Fruit fly (Drosophila melanogaster) whole organism, embryonic: ENCODE results near the gene UQCR-C1.

Experiments
- BEAF-32 ChIP-seq: fragments of 200-800 bp; sonication (Bioruptor generic); optimal IDR thresholded peaks from 3 replicates; lab custom pipeline; 2017; ENCODE audit warnings: missing biosample characterization, missing genetic modification characterization, mild to moderate bottlenecking, moderate library complexity, missing genetic modification reagents
- CG10565 ChIP-seq: fragments of 200-800 bp; sonication (Bioruptor generic); optimal IDR thresholded peaks from 3 replicates; lab custom pipeline; 2016; ENCODE audit warnings: missing biosample characterization, mild to moderate bottlenecking, missing genetic modification characterization
- CG11398 ChIP-seq: fragments of 200-800 bp; sonication (Bioruptor generic); optimal IDR thresholded peaks from 2 replicates; lab custom pipeline; 2016; ENCODE audit warnings: missing biosample characterization, missing genetic modification characterization
- CG14667 ChIP-seq: fragments of 200-800 bp; sonication (Bioruptor generic); IDR thresholded peaks from 2 replicates; pipeline ENCODE4 v1.3.6; 2022; ENCODE audit warnings: missing biosample characterization, missing genetic modification characterization
- CG15073 ChIP-seq: fragments of 200-800 bp; sonication (Bioruptor generic); optimal IDR thresholded peaks from 2 replicates; lab custom pipeline; 2016; ENCODE audit warnings: missing biosample characterization, missing genetic modification characterization
- CG15514 ChIP-seq: fragments of 200-800 bp; sonication (Bioruptor generic); optimal IDR thresholded peaks from 3 replicates; lab custom pipeline; 2017; ENCODE audit warnings: missing biosample characterization, missing genetic modification characterization, mild to moderate bottlenecking, moderate library complexity, missing genetic modification reagents
- CG17802 ChIP-seq: fragments of 200-800 bp; sonication (Bioruptor generic); optimal IDR thresholded peaks from 2 replicates; lab custom pipeline; 2018; ENCODE audit warnings: missing biosample characterization, mild to moderate bottlenecking, missing genetic modification characterization, moderate library complexity
- CG18476 ChIP-seq: fragments of 200-800 bp; sonication (Bioruptor generic); optimal IDR thresholded peaks from 2 replicates; lab custom pipeline; 2016; ENCODE audit warnings: missing biosample characterization, mild to moderate bottlenecking, missing genetic modification characterization
- CG18764 ChIP-seq: fragments of 200-800 bp; sonication (Bioruptor generic); optimal IDR thresholded peaks from 3 replicates; lab custom pipeline; 2016; ENCODE audit warnings: missing biosample characterization, missing genetic modification characterization
- CG2120 ChIP-seq: fragments of 200-800 bp; sonication (Bioruptor generic); optimal IDR thresholded peaks from 3 replicates; lab custom pipeline; 2016; ENCODE audit warnings: missing biosample characterization, missing genetic modification characterization
- CG34224 ChIP-seq: fragments of 200-800 bp; sonication (Bioruptor generic); IDR thresholded peaks from 3 replicates; pipeline ENCODE4 v1.3.6; 2022; ENCODE audit warnings: missing biosample characterization, missing genetic modification characterization; ENCODE audit not compliant: partially characterized antibody
- CG6654 ChIP-seq: fragments of 200-800 bp; sonication (Bioruptor generic); optimal IDR thresholded peaks from 2 replicates; lab custom pipeline; 2017; ENCODE audit warnings: missing biosample characterization, mild to moderate bottlenecking, missing genetic modification characterization
- CG6683 ChIP-seq: fragments of 200-800 bp; sonication (Bioruptor generic); optimal IDR thresholded peaks from 2 replicates; lab custom pipeline; 2017; ENCODE audit warnings: missing biosample characterization, mild to moderate bottlenecking, missing genetic modification characterization, missing genetic modification reagents
- CG7372 ChIP-seq: fragments of 200-800 bp; sonication (Bioruptor generic); IDR thresholded peaks from 2 replicates; pipeline ENCODE4 v1.3.6; 2022; ENCODE audit warnings: missing biosample characterization, missing genetic modification characterization
- CG7745 ChIP-seq: fragments of 200-800 bp; sonication (Bioruptor generic); optimal IDR thresholded peaks from 2 replicates; lab custom pipeline; 2018; ENCODE audit warnings: missing biosample characterization, mild to moderate bottlenecking, missing genetic modification characterization, moderate library complexity
- CG8388 ChIP-seq: fragments of 200-800 bp; sonication (Bioruptor generic); optimal IDR thresholded peaks from 2 replicates; lab custom pipeline; 2019; ENCODE audit warnings: missing biosample characterization, mild to moderate bottlenecking, missing genetic modification characterization, moderate library complexity
- CG8765 ChIP-seq: fragments of 200-800 bp; sonication (Bioruptor generic); IDR thresholded peaks from 2 replicates; pipeline ENCODE4 v1.3.6; 2022; ENCODE audit warnings: missing biosample characterization, missing genetic modification characterization
- CG9609 ChIP-seq: fragments of 200-800 bp; sonication (Bioruptor generic); optimal IDR thresholded peaks from 3 replicates; lab custom pipeline; 2016; ENCODE audit warnings: missing biosample characterization, missing genetic modification characterization
- Dek ChIP-seq: fragments of 200-800 bp; sonication (Bioruptor generic); optimal IDR thresholded peaks from 3 replicates; lab custom pipeline; 2019; ENCODE audit warnings: missing biosample characterization, mild to moderate bottlenecking, missing genetic modification characterization, moderate library complexity
- Dfd ChIP-seq, 2 experiments: fragments of >200 bp; optimal IDR thresholded peaks; 2 replicates each; lab custom pipeline; 2017; ENCODE audit warnings: missing biosample characterization in 2 of 2, missing genetic modification characterization in 2 of 2
- Dp ChIP-seq: fragments of 200-800 bp; sonication (Bioruptor generic); optimal IDR thresholded peaks from 2 replicates; lab custom pipeline; 2018; ENCODE audit warnings: missing biosample characterization, mild to moderate bottlenecking, missing genetic modification characterization, moderate library complexity
- ERR ChIP-seq: fragments of 200-800 bp; sonication (Bioruptor generic); optimal IDR thresholded peaks from 2 replicates; lab custom pipeline; 2016; ENCODE audit warnings: missing biosample characterization, missing genetic modification characterization
- Hey ChIP-seq: fragments of 200-800 bp; sonication (Bioruptor generic); optimal IDR thresholded peaks from 3 replicates; lab custom pipeline; 2018; ENCODE audit warnings: missing biosample characterization, mild to moderate bottlenecking, missing genetic modification characterization
- Mad ChIP-seq: fragments of 200-800 bp; sonication (Bioruptor generic); optimal IDR thresholded peaks from 2 replicates; lab custom pipeline; 2016; ENCODE audit warnings: missing biosample characterization, missing genetic modification characterization
- NK7.1 ChIP-seq: fragments of 200-800 bp; sonication (Bioruptor generic); optimal IDR thresholded peaks from 3 replicates; lab custom pipeline; 2016; ENCODE audit warnings: missing biosample characterization, missing genetic modification characterization
- Ravus ChIP-seq: fragments of 200-800 bp; sonication (Bioruptor generic); IDR thresholded peaks from 2 replicates; pipeline ENCODE4 v1.3.6; 2022; ENCODE audit warnings: missing biosample characterization, missing genetic modification characterization
- Scr ChIP-seq: fragments of 200-800 bp; sonication (Bioruptor generic); IDR thresholded peaks from 2 replicates; pipeline ENCODE4 v1.3.6; 2022; ENCODE audit warnings: missing biosample characterization, missing genetic modification characterization; ENCODE audit not compliant: partially characterized antibody
- Sox100B ChIP-seq: fragments of 200-800 bp; sonication (Bioruptor generic); optimal IDR thresholded peaks from 3 replicates; lab custom pipeline; 2018; ENCODE audit warnings: missing biosample characterization, mild to moderate bottlenecking, missing genetic modification characterization
- TFAM ChIP-seq: fragments of 200-800 bp; sonication (Bioruptor generic); optimal IDR thresholded peaks from 2 replicates; lab custom pipeline; 2017; ENCODE audit warnings: missing biosample characterization, missing genetic modification characterization, inconsistent platforms
- Xrp1 ChIP-seq: fragments of 200-800 bp; sonication (Bioruptor generic); IDR thresholded peaks from 2 replicates; pipeline ENCODE4 v1.3.6; 2022; ENCODE audit warnings: missing biosample characterization, missing genetic modification characterization
- bab2 ChIP-seq: fragments of 200-800 bp; sonication (Bioruptor generic); optimal IDR thresholded peaks from 2 replicates; lab custom pipeline; 2016; ENCODE audit warnings: missing biosample characterization, missing genetic modification characterization
- cas ChIP-seq: fragments of 200-800 bp; sonication (Bioruptor generic); IDR thresholded peaks from 2 replicates; pipeline ENCODE4 v1.3.6; 2022; ENCODE audit warnings: missing biosample characterization, missing genetic modification characterization
- cato ChIP-seq: fragments of 200-800 bp; sonication (Bioruptor generic); optimal IDR thresholded peaks from 2 replicates; lab custom pipeline; 2016; ENCODE audit warnings: missing biosample characterization, missing genetic modification characterization, borderline replicate concordance
- caup ChIP-seq: fragments of 200-800 bp; sonication (Bioruptor generic); optimal IDR thresholded peaks from 3 replicates; lab custom pipeline; 2017; ENCODE audit warnings: missing biosample characterization, mild to moderate bottlenecking, missing genetic modification characterization, moderate library complexity; ENCODE audit not compliant: severe bottlenecking
- crol ChIP-seq: fragments of 200-800 bp; sonication (Bioruptor generic); IDR thresholded peaks from 2 replicates; pipeline ENCODE4 v1.3.6; 2022; ENCODE audit warnings: missing biosample characterization, missing genetic modification characterization
- danr ChIP-seq: fragments of 200-800 bp; sonication (Bioruptor generic); IDR thresholded peaks from 2 replicates; pipeline ENCODE4 v1.3.6; 2022; ENCODE audit warnings: missing biosample characterization, missing genetic modification characterization
- fd3F ChIP-seq: fragments of 200-800 bp; sonication (Bioruptor generic); optimal IDR thresholded peaks from 2 replicates; lab custom pipeline; 2018; ENCODE audit warnings: missing biosample characterization, mild to moderate bottlenecking, missing genetic modification characterization, moderate library complexity
- gcm ChIP-seq: fragments of 200-800 bp; sonication (Bioruptor generic); optimal IDR thresholded peaks from 2 replicates; lab custom pipeline; 2019; ENCODE audit warnings: missing biosample characterization, mild to moderate bottlenecking, missing genetic modification characterization, moderate library complexity
- ham ChIP-seq: fragments of 200-800 bp; sonication (Bioruptor generic); IDR thresholded peaks from 2 replicates; pipeline ENCODE4 v1.3.6; 2022; ENCODE audit warnings: missing biosample characterization, missing genetic modification characterization
- hth ChIP-seq: fragments of >200 bp; optimal IDR thresholded peaks from 2 replicates; lab custom pipeline; 2017; ENCODE audit warnings: inconsistent platforms
- insv ChIP-seq, 2 experiments: fragments of 200-800 bp; sonication (Bioruptor generic); optimal IDR thresholded peaks; 3 replicates each; lab custom pipeline; 2016 to 2018; ENCODE audit warnings: missing biosample characterization in 2 of 2, missing genetic modification characterization in 2 of 2
- ken ChIP-seq: fragments of 200-800 bp; sonication (Bioruptor generic); IDR thresholded peaks from 3 replicates; pipeline ENCODE4 v1.3.6; 2022; ENCODE audit warnings: missing biosample characterization, missing genetic modification characterization
- luna ChIP-seq: fragments of 200-800 bp; sonication (Bioruptor generic); optimal IDR thresholded peaks from 2 replicates; lab custom pipeline; 2016; ENCODE audit warnings: missing biosample characterization, missing genetic modification characterization
- mld ChIP-seq: fragments of 200-800 bp; sonication (Bioruptor generic); IDR thresholded peaks from 3 replicates; pipeline ENCODE4 v1.3.6; 2022; ENCODE audit warnings: missing biosample characterization, missing genetic modification characterization; ENCODE audit not compliant: partially characterized antibody
- prd ChIP-seq, 3 experiments: fragments of >200 bp in 2 of 3; fragments of 200-800 bp in 1 of 3; sonication (Bioruptor generic) in 1 of 3; optimal IDR thresholded peaks in 2 of 3; IDR thresholded peaks in 1 of 3; 2 replicates in 2 of 3; 3 replicates in 1 of 3; pipeline versions ENCODE4 v1.3.6 to Lab custom; 2017 to 2022; ENCODE audit warnings: missing biosample characterization in 1 of 3, missing genetic modification characterization in 1 of 3
- slbo ChIP-seq: fragments of 200-800 bp; sonication (Bioruptor generic); IDR thresholded peaks from 2 replicates; pipeline ENCODE4 v1.3.6; 2022; ENCODE audit warnings: missing biosample characterization, missing genetic modification characterization
- slou ChIP-seq: fragments of 200-800 bp; sonication (Bioruptor generic); optimal IDR thresholded peaks from 3 replicates; lab custom pipeline; 2016; ENCODE audit warnings: missing biosample characterization, missing genetic modification characterization
- so ChIP-seq: fragments of 200-800 bp; sonication (Bioruptor generic); IDR thresholded peaks from 3 replicates; pipeline ENCODE4 v1.3.6; 2022; ENCODE audit warnings: missing biosample characterization, missing genetic modification characterization
- stwl ChIP-seq: fragments of 200-800 bp; sonication (Bioruptor generic); optimal IDR thresholded peaks from 3 replicates; lab custom pipeline; 2018; ENCODE audit warnings: missing biosample characterization, mild to moderate bottlenecking, missing genetic modification characterization, moderate library complexity
- tin ChIP-seq: fragments of 200-800 bp; sonication (Bioruptor generic); optimal IDR thresholded peaks from 3 replicates; lab custom pipeline; 2016; ENCODE audit warnings: missing biosample characterization, missing genetic modification characterization

The UQCR-C1 gene

dm6 chr3R:14912449-14912987 is 22.5 kb downstream of the UQCR-C1 start (continued):
- TF ChIP-seq prd (optimal IDR thresholded peaks at IDR 0.05; lab: Kevin White, UChicago) (no peak), prd (GFP tag; IDR thresholded peaks at IDR 0.05; lab: Robert Waterston, UW) (0 out of 3 replicates have a peak, but pooled peaks have one; percentile 5), Xrp1 (GFP tag; lab: Robert Waterston, UW) (no peak), fd3F (no peak), ERR (GFP tag; lab: Kevin White, UChicago) (no peak), CG7745 (tag; lab: Kevin White, UChicago) (no peak), Sox100B (peak; percentile 11), CG2120 (GFP tag; lab: Kevin White, UChicago) (peak; percentile 35), TFAM (GFP tag; lab: Kevin White, UChicago) (no peak), CG14667 (GFP tag; lab: Robert Waterston, UW) (no peak), Scr (GFP tag; lab: Robert Waterston, UW) (no peak), CG8388 (GFP tag; lab: Kevin White, UChicago) (no peak), mld (GFP tag; lab: Robert Waterston, UW) (no peak), CG6683 (no peak), Dp (GFP tag; lab: Kevin White, UChicago) (no peak), stwl (tag; lab: Kevin White, UChicago) (no peak), tin (GFP tag; lab: Kevin White, UChicago) (no peak), CG7372 (GFP tag; lab: Robert Waterston, UW) (0 out of 2 replicates have a peak, but pooled peaks have one; percentile 8), cas (GFP tag; lab: Robert Waterston, UW) (no peak), crol (no peak), CG15073 (no peak), BEAF-32 (no peak), Ravus (GFP tag; lab: Robert Waterston, UW) (no peak), gcm (GFP tag; lab: Kevin White, UChicago) (no peak), Dfd (GFP tag; optimal IDR thresholded peaks at IDR 0.05; lab: Kevin White, UChicago) (no peak), CG6654 (GFP tag; lab: Kevin White, UChicago) (no peak), danr (GFP tag; lab: Robert Waterston, UW) (no peak), CG18476 (GFP tag; lab: Kevin White, UChicago) (no peak), CG10565 (no peak), ham (no peak), CG18764 (GFP tag; lab: Kevin White, UChicago) (no peak), CG11398 (GFP tag; lab: Kevin White, UChicago) (no peak), ken (GFP tag; lab: Robert Waterston, UW) (no peak), CG17802 (tag; lab: Kevin White, UChicago) (no peak), hth (lab: Kevin White, UChicago) (no peak), CG9609 (GFP tag; lab: Kevin White, UChicago) (no peak), cato (GFP tag; lab: Kevin White, UChicago) (no peak), so (GFP tag; lab: Robert Waterston, UW) (no peak), NK7.1 (GFP tag; lab: Kevin White, UChicago) (no peak), CG8765 (GFP tag; lab: Robert Waterston, UW) (no peak), CG34224 (no peak), insv (GFP tag; optimal IDR thresholded peaks at IDR 0.05; lab: Kevin White, UChicago) (no peak), Hey (tag; lab: Kevin White, UChicago) (peak; percentile 27), slbo (GFP tag; lab: Robert Waterston, UW) (peak; percentile 38; the same call in 1 of the 2 replicates), caup (GFP tag; lab: Kevin White, UChicago) (peak; percentile 22), slou (no peak), Mad (GFP tag; lab: Kevin White, UChicago) (no peak), bab2 (GFP tag; lab: Kevin White, UChicago) (no peak), luna (GFP tag; lab: Kevin White, UChicago) (no peak), CG15514 (GFP tag; lab: Kevin White, UChicago) (no peak), Dek (tag; lab: Kevin White, UChicago) (no peak)
